Fruit fly (Drosophila melanogaster): Measurements from ENCODE around the gene CG9784.

Gene CG9784

dm6 chrX:16647092-16647632 lies 48.1 kb upstream of the CG9784 start:
- TF ChIP-seq CG1792 (GFP tag; optimal IDR thresholded peaks at IDR 0.05) (no peak), Sry-β (GFP tag; optimal IDR thresholded peaks at IDR 0.05) (no peak), Poxn (GFP tag; IDR thresholded peaks at IDR 0.05) (no peak), CG12155 (GFP tag; optimal IDR thresholded peaks at IDR 0.05) (no peak), Doc3 (GFP tag; IDR thresholded peaks at IDR 0.05; ENCODE audit: partially characterized antibody) (no peak)

- TF ChIP-seq CG9215 (GFP tag; IDR thresholded peaks at IDR 0.05) = no peak
- peak; percentile 4 for TF ChIP-seq oc (tag; optimal IDR thresholded peaks at IDR 0.05)
- TF ChIP-seq CG1024 (GFP tag; IDR thresholded peaks at IDR 0.05) = no peak
- TF ChIP-seq unc-4 (GFP tag; IDR thresholded peaks at IDR 0.05; ENCODE audit: partially characterized antibody) = no peak
- peak; percentile 56 for TF ChIP-seq Blimp-1 (GFP tag; optimal IDR thresholded peaks at IDR 0.05)
- TF ChIP-seq chinmo (GFP tag; IDR thresholded peaks at IDR 0.05; ENCODE audit: partially characterized antibody) = 0 out of 4 replicates have a peak, but pooled peaks have one; percentile 7
- TF ChIP-seq Pdp1 (GFP tag; optimal IDR thresholded peaks at IDR 0.05) = peak in 1 of 2 experiments; percentile 88
These were observed 46.5 kb upstream of the CG9784 start for dm6 chrX:16645472-16645871.

- TF ChIP-seq Rx (GFP tag; IDR thresholded peaks at IDR 0.05) = no peak
- TF ChIP-seq bbx (GFP tag; IDR thresholded peaks at IDR 0.05; ENCODE audit: partially characterized antibody) = no peak
- peak; percentile 83 for TF ChIP-seq Med (GFP tag)
- TF ChIP-seq nerfin-2 (GFP tag; IDR thresholded peaks at IDR 0.05; ENCODE audit: partially characterized antibody) = no peak
- TF ChIP-seq twi (tag; optimal IDR thresholded peaks at IDR 0.05) = peak; percentile 24
- no peak for TF ChIP-seq CG7372 (GFP tag; IDR thresholded peaks at IDR 0.05)
- TF ChIP-seq CG9932 (GFP tag; IDR thresholded peaks at IDR 0.05) = no peak
- TF ChIP-seq Hand (GFP tag; optimal IDR thresholded peaks at IDR 0.05) = no peak
- no peak for TF ChIP-seq slp2 (GFP tag; optimal IDR thresholded peaks at IDR 0.05)
- no peak for TF ChIP-seq CG17802 (tag; optimal IDR thresholded peaks at IDR 0.05)
- TF ChIP-seq Sox100B (GFP tag; optimal IDR thresholded peaks at IDR 0.05) = peak; percentile 45
- TF ChIP-seq CG1792 (GFP tag; optimal IDR thresholded peaks at IDR 0.05) = no peak
- peak; percentile 25 for TF ChIP-seq mirr (GFP tag; optimal IDR thresholded peaks at IDR 0.05)
- peak; percentile 14 for TF ChIP-seq HHEX (GFP tag; optimal IDR thresholded peaks at IDR 0.05)
- TF ChIP-seq CG10366 (GFP tag; IDR thresholded peaks at IDR 0.05) = no peak; the same call in 1 of the 2 replicates
- TF ChIP-seq CG18764 (GFP tag; optimal IDR thresholded peaks at IDR 0.05) = no peak
- TF ChIP-seq Hr51 (GFP tag; optimal IDR thresholded peaks at IDR 0.05) = peak; percentile 17 to 21
- no peak for TF ChIP-seq CG8281 (tag; optimal IDR thresholded peaks at IDR 0.05)
- no peak for TF ChIP-seq lov (optimal IDR thresholded peaks at IDR 0.05)
- no peak for TF ChIP-seq lov (GFP tag; IDR thresholded peaks at IDR 0.05)
- TF ChIP-seq CG34224 (GFP tag; IDR thresholded peaks at IDR 0.05; ENCODE audit: partially characterized antibody) = no peak
- TF ChIP-seq zen (tag; optimal IDR thresholded peaks at IDR 0.05) = peak; percentile 52
- TF ChIP-seq CG10147 (GFP tag; optimal IDR thresholded peaks at IDR 0.05) = no peak
- TF ChIP-seq Elba2 (GFP tag; optimal IDR thresholded peaks at IDR 0.05) = no peak
- peak; percentile 61 for TF ChIP-seq Vsx1 (GFP tag; optimal IDR thresholded peaks at IDR 0.05)
- TF ChIP-seq trem (tag; optimal IDR thresholded peaks at IDR 0.05) = no peak
- no peak for TF ChIP-seq CG30020 (tag; optimal IDR thresholded peaks at IDR 0.05)
- TF ChIP-seq CG2129 (GFP tag; IDR thresholded peaks at IDR 0.05; ENCODE audit: partially characterized antibody) = no peak
- no peak for TF ChIP-seq h (optimal IDR thresholded peaks at IDR 0.05)
- peak; percentile 68 for TF ChIP-seq dmrt11E (tag; optimal IDR thresholded peaks at IDR 0.05)
- peak; percentile 24 for TF ChIP-seq TFAM (GFP tag; optimal IDR thresholded peaks at IDR 0.05)
- TF ChIP-seq ranshi (GFP tag; IDR thresholded peaks at IDR 0.05) = no peak; the same call in 1 of the 2 replicates
- no peak for TF ChIP-seq CG4424 (GFP tag; optimal IDR thresholded peaks at IDR 0.05)
- no peak for TF ChIP-seq ssp (GFP tag; IDR thresholded peaks at IDR 0.05)
- TF ChIP-seq CG1603 (tag; optimal IDR thresholded peaks at IDR 0.05) = peak; percentile 75
- TF ChIP-seq Sry-β (GFP tag; optimal IDR thresholded peaks at IDR 0.05) = no peak
These were observed 45.6 kb upstream of the CG9784 start for dm6 chrX:16644535-16645131.
